Worm (Caenorhabditis elegans) whole organism, L1 larva: ENCODE data around the gene idhb-1.

ENCODE experiments used
- ama-1 ChIP-seq: fragments of 150-350 bp; optimal IDR thresholded peaks from 2 replicates; lab custom pipeline; 2014
- ceh-82 ChIP-seq, 3 experiments: fragments of 150-350 bp in 1 of 3; sonication (generic microtip) in 2 of 3; optimal IDR thresholded peaks; 2 replicates each; lab custom pipeline; 2014 to 2017; ENCODE audit warnings: missing biosample characterization in 3 of 3, missing genetic modification characterization in 3 of 3
- mdl-1 ChIP-seq, 2 experiments: fragments of 150-350 bp; optimal IDR thresholded peaks; 2 replicates each; lab custom pipeline; 2014 to 2017; ENCODE audit warnings: missing biosample characterization in 2 of 2, missing genetic modification characterization in 2 of 2, inconsistent platforms in 1 of 2
- nhr-11 ChIP-seq: fragments of 150-350 bp; optimal IDR thresholded peaks from 2 replicates; lab custom pipeline; 2014; ENCODE audit warnings: missing biosample characterization, missing genetic modification characterization
- skn-1 ChIP-seq: fragments of 150-350 bp; optimal IDR thresholded peaks from 2 replicates; lab custom pipeline; 2014; ENCODE audit warnings: missing biosample characterization, missing genetic modification characterization
- zag-1 ChIP-seq: fragments of 150-350 bp; optimal IDR thresholded peaks from 2 replicates; lab custom pipeline; 2014; ENCODE audit warnings: missing biosample characterization, missing genetic modification characterization

ce11 chrX:14214520-14215023 is 40.7 kb upstream of the idhb-1 start, which contains the start of gene K06G5.1:
- no peak for TF ChIP-seq ama-1
- TF ChIP-seq zag-1: no peak
- no peak for TF ChIP-seq mdl-1 (tag; optimal IDR thresholded peaks at IDR 0.05; lab: Kevin White, UChicago)
- no peak for TF ChIP-seq skn-1
- TF ChIP-seq ceh-82 (tag; optimal IDR thresholded peaks at IDR 0.05; lab: Kevin White, UChicago): no peak
- TF ChIP-seq nhr-11: no peak
